Worm (Caenorhabditis elegans) whole organism, L1 larva: ENCODE measurements around the gene nspc-20.

Experiments
- C04F5.9 ChIP-seq: sonication (generic microtip); optimal IDR thresholded peaks from 2 replicates; lab custom pipeline; 2016; ENCODE audit warnings: missing genetic modification characterization, missing compliant biosample characterization
- C16A3.4 ChIP-seq: fragments of 150-350 bp; optimal IDR thresholded peaks from 2 replicates; lab custom pipeline; 2014; ENCODE audit warnings: missing biosample characterization, missing genetic modification characterization
- C34B4.2 ChIP-seq: sonication (generic microtip); optimal IDR thresholded peaks from 2 replicates; lab custom pipeline; 2017; ENCODE audit warnings: mild to moderate bottlenecking, missing genetic modification characterization, missing compliant biosample characterization
- F16B12.6 ChIP-seq: fragments of 150-350 bp; optimal IDR thresholded peaks from 2 replicates; lab custom pipeline; 2014; ENCODE audit warnings: missing biosample characterization, missing genetic modification characterization
- Y116A8C.19 ChIP-seq: sonication (generic microtip); optimal IDR thresholded peaks from 2 replicates; lab custom pipeline; 2016; ENCODE audit warnings: missing compliant biosample characterization, missing genetic modification characterization, borderline replicate concordance
- aha-1 ChIP-seq: fragments of 150-350 bp; optimal IDR thresholded peaks from 2 replicates; lab custom pipeline; 2014; ENCODE audit warnings: missing biosample characterization, missing genetic modification characterization
- ama-1 ChIP-seq: fragments of 150-350 bp; optimal IDR thresholded peaks from 2 replicates; lab custom pipeline; 2014
- ceh-8 ChIP-seq: fragments of 200-800 bp; sonication (Bioruptor generic); optimal IDR thresholded peaks from 2 replicates; lab custom pipeline; 2018; ENCODE audit warnings: mild to moderate bottlenecking, missing genetic modification characterization, moderate library complexity, missing compliant biosample characterization
- ceh-82 ChIP-seq, 3 experiments: fragments of 150-350 bp in 1 of 3; sonication (generic microtip) in 2 of 3; optimal IDR thresholded peaks; 2 replicates each; lab custom pipeline; 2014 to 2017; ENCODE audit warnings: missing biosample characterization in 3 of 3, missing genetic modification characterization in 3 of 3
- ceh-90 ChIP-seq: sonication (generic microtip); optimal IDR thresholded peaks from 2 replicates; lab custom pipeline; 2016; ENCODE audit warnings: missing genetic modification characterization, missing compliant biosample characterization
- ces-1 ChIP-seq: fragments of 150-350 bp; optimal IDR thresholded peaks from 2 replicates; lab custom pipeline; 2014; ENCODE audit warnings: missing biosample characterization, missing genetic modification reagents, missing genetic modification characterization
- dpl-1 ChIP-seq, 3 experiments: fragments of 150-350 bp in 2 of 3; sonication (generic microtip) in 1 of 3; optimal IDR thresholded peaks; 2 replicates each; lab custom pipeline; 2014 to 2017; ENCODE audit warnings: missing biosample characterization in 3 of 3, missing genetic modification characterization in 3 of 3, missing genetic modification reagents in 3 of 3
- efl-1 ChIP-seq, 4 experiments: fragments of 150-350 bp; optimal IDR thresholded peaks in 3 of 4; peaks in 1 of 4; 1 replicate in 1 of 4; 2 replicates in 3 of 4; lab custom pipeline; 2014; ENCODE audit warnings: missing biosample characterization in 2 of 4, missing genetic modification characterization in 2 of 4, missing genetic modification reagents in 2 of 4
- egl-13 ChIP-seq: sonication (generic microtip); optimal IDR thresholded peaks from 2 replicates; lab custom pipeline; 2016; ENCODE audit warnings: missing genotype, missing genetic modification reagents, missing genetic modification characterization, missing compliant biosample characterization
- egl-27 ChIP-seq, 2 experiments: fragments of 150-350 bp in 1 of 2; sonication (generic microtip); optimal IDR thresholded peaks; 3 replicates each; lab custom pipeline; 2017 to 2018; ENCODE audit warnings: missing biosample characterization in 2 of 2, missing genetic modification characterization in 2 of 2, missing genetic modification reagents in 2 of 2
- fkh-10 ChIP-seq: sonication (generic microtip); optimal IDR thresholded peaks from 2 replicates; lab custom pipeline; 2017; ENCODE audit warnings: missing biosample characterization, missing genetic modification reagents, missing genetic modification characterization
- fkh-4 ChIP-seq: sonication (generic microtip); optimal IDR thresholded peaks from 2 replicates; lab custom pipeline; 2016; ENCODE audit warnings: missing compliant biosample characterization, missing genetic modification characterization, borderline replicate concordance
- grh-1 ChIP-seq: fragments of 200-800 bp; sonication (Bioruptor generic); IDR thresholded peaks from 2 replicates; pipeline ENCODE4 v1.3.6; 2022; ENCODE audit warnings: missing genetic modification reagents, missing genetic modification characterization, missing compliant biosample characterization
- hlh-17 ChIP-seq: fragments of 200-800 bp; sonication (Bioruptor generic); optimal IDR thresholded peaks from 2 replicates; lab custom pipeline; 2018; ENCODE audit warnings: missing genetic modification characterization, mild to moderate bottlenecking, missing compliant biosample characterization, moderate library complexity, borderline replicate concordance
- hlh-4 ChIP-seq: sonication (generic microtip); optimal IDR thresholded peaks from 2 replicates; lab custom pipeline; 2016; ENCODE audit warnings: mild to moderate bottlenecking, missing genetic modification characterization, missing compliant biosample characterization
- hpl-2 ChIP-seq: fragments of 150-350 bp; optimal IDR thresholded peaks from 2 replicates; lab custom pipeline; 2014; ENCODE audit warnings: missing biosample characterization, missing genetic modification reagents, missing genetic modification characterization
- irx-1 ChIP-seq: sonication (generic microtip); optimal IDR thresholded peaks from 2 replicates; lab custom pipeline; 2016; ENCODE audit warnings: missing genetic modification characterization, missing compliant biosample characterization
- jun-1 ChIP-seq: fragments of 150-350 bp; optimal IDR thresholded peaks from 2 replicates; lab custom pipeline; 2014; ENCODE audit warnings: missing biosample characterization, missing genetic modification reagents, missing genetic modification characterization
- lin-14 ChIP-seq: fragments of 200-800 bp; sonication (Bioruptor generic); optimal IDR thresholded peaks from 2 replicates; lab custom pipeline; 2018; ENCODE audit warnings: mild to moderate bottlenecking, missing genetic modification characterization, moderate library complexity, missing compliant biosample characterization
- lir-3 ChIP-seq: sonication (generic microtip); optimal IDR thresholded peaks from 2 replicates; lab custom pipeline; 2016; ENCODE audit warnings: mild to moderate bottlenecking, missing genetic modification characterization, moderate library complexity, missing compliant biosample characterization; ENCODE audit not compliant: poor library complexity
- lsy-2 ChIP-seq, 2 experiments: fragments of 150-350 bp; optimal IDR thresholded peaks; 2 replicates each; lab custom pipeline; 2014; ENCODE audit warnings: missing biosample characterization in 2 of 2, missing genetic modification characterization in 2 of 2
- mef-2 ChIP-seq: fragments of 150-350 bp; optimal IDR thresholded peaks from 2 replicates; lab custom pipeline; 2014; ENCODE audit warnings: missing biosample characterization, missing genetic modification characterization
- mep-1 ChIP-seq: fragments of 150-350 bp; optimal IDR thresholded peaks from 2 replicates; lab custom pipeline; 2014; ENCODE audit warnings: missing biosample characterization, missing genetic modification characterization
- nhr-11 ChIP-seq: fragments of 150-350 bp; optimal IDR thresholded peaks from 2 replicates; lab custom pipeline; 2014; ENCODE audit warnings: missing biosample characterization, missing genetic modification characterization
- nhr-12 ChIP-seq: sonication (generic microtip); optimal IDR thresholded peaks from 2 replicates; lab custom pipeline; 2017; ENCODE audit warnings: missing biosample characterization, missing genetic modification characterization
- nhr-19 ChIP-seq: fragments of 200-800 bp; sonication (Bioruptor generic); conservative IDR thresholded peaks from 2 replicates; pipeline ENCODE4 v1.3.6; 2022; ENCODE audit warnings: missing genetic modification characterization, missing compliant biosample characterization
- nhr-237 ChIP-seq: fragments of 150-350 bp; optimal IDR thresholded peaks from 2 replicates; lab custom pipeline; 2014; ENCODE audit warnings: missing biosample characterization, missing genetic modification characterization
- nhr-28 ChIP-seq: fragments of 150-350 bp; optimal IDR thresholded peaks from 2 replicates; lab custom pipeline; 2014; ENCODE audit warnings: missing biosample characterization, missing genetic modification characterization
- nhr-47 ChIP-seq: sonication (generic microtip); optimal IDR thresholded peaks from 2 replicates; lab custom pipeline; 2016; ENCODE audit warnings: mild to moderate bottlenecking, missing genetic modification characterization, moderate library complexity, missing compliant biosample characterization
- nhr-71 ChIP-seq: sonication (generic microtip); optimal IDR thresholded peaks from 2 replicates; lab custom pipeline; 2016; ENCODE audit warnings: mild to moderate bottlenecking, missing genetic modification characterization, moderate library complexity, missing compliant biosample characterization
- nhr-76 ChIP-seq: sonication (generic microtip); optimal IDR thresholded peaks from 2 replicates; lab custom pipeline; 2017; ENCODE audit warnings: missing biosample characterization, missing genetic modification characterization
- nhr-84 ChIP-seq: sonication (generic microtip); optimal IDR thresholded peaks from 2 replicates; lab custom pipeline; 2017; ENCODE audit warnings: missing biosample characterization, missing genetic modification characterization
- pax-3 ChIP-seq: fragments of 200-800 bp; sonication (Bioruptor generic); optimal IDR thresholded peaks from 2 replicates; lab custom pipeline; 2018; ENCODE audit warnings: mild to moderate bottlenecking, missing genetic modification characterization, moderate library complexity, missing compliant biosample characterization
- pqm-1 ChIP-seq: sonication (generic microtip); optimal IDR thresholded peaks from 3 replicates; lab custom pipeline; 2017; ENCODE audit warnings: missing biosample characterization, missing genetic modification characterization
- rnt-1 ChIP-seq: sonication (generic microtip); optimal IDR thresholded peaks from 2 replicates; lab custom pipeline; 2016; ENCODE audit warnings: mild to moderate bottlenecking, missing genetic modification characterization, moderate library complexity, missing compliant biosample characterization
- snu-23 ChIP-seq: sonication (generic microtip); optimal IDR thresholded peaks from 2 replicates; lab custom pipeline; 2016; ENCODE audit warnings: missing genetic modification characterization, missing compliant biosample characterization
- sox-4 ChIP-seq: sonication (generic microtip); optimal IDR thresholded peaks from 2 replicates; lab custom pipeline; 2016; ENCODE audit warnings: missing genetic modification characterization, missing compliant biosample characterization
- swsn-7 ChIP-seq: sonication (generic microtip); optimal IDR thresholded peaks from 2 replicates; lab custom pipeline; 2016; ENCODE audit warnings: missing genetic modification characterization, missing compliant biosample characterization
- tlp-1 ChIP-seq: fragments of 150-350 bp; optimal IDR thresholded peaks from 2 replicates; lab custom pipeline; 2014; ENCODE audit warnings: missing biosample characterization, missing genetic modification characterization
- unc-86 ChIP-seq: sonication (generic microtip); optimal IDR thresholded peaks from 2 replicates; lab custom pipeline; 2016; ENCODE audit warnings: missing genetic modification characterization, missing compliant biosample characterization
- vab-15 ChIP-seq: sonication (generic microtip); optimal IDR thresholded peaks from 2 replicates; lab custom pipeline; 2017; ENCODE audit warnings: missing genotype, mild to moderate bottlenecking, missing genetic modification characterization, missing compliant biosample characterization
- zip-4 ChIP-seq: fragments of 200-800 bp; sonication (Bioruptor generic); optimal IDR thresholded peaks from 2 replicates; lab custom pipeline; 2018; ENCODE audit warnings: mild to moderate bottlenecking, missing genetic modification characterization, moderate library complexity, missing compliant biosample characterization

nspc-20 gene

ce11 chrX:14507992-14508391, 22.0 kb downstream of the nspc-20 start (continued):
- TF ChIP-seq egl-13 (tag; lab: Kevin White, UChicago) (no peak), mef-2 (tag; lab: Kevin White, UChicago) (no peak), Y116A8C.19 (tag; lab: Kevin White, UChicago) (no peak), pax-3 (no peak), zip-4 (no peak), grh-1 (GFP tag; lab: Robert Waterston, UW) (peak; percentile 94), nhr-19 (GFP tag; lab: Robert Waterston, UW) (peak; percentile 55), hpl-2 (no peak), aha-1 (tag; lab: Kevin White, UChicago) (no peak), nhr-76 (no peak), tlp-1 (tag; lab: Kevin White, UChicago) (no peak), rnt-1 (tag; lab: Kevin White, UChicago) (peak; percentile 1), nhr-47 (tag; lab: Kevin White, UChicago) (peak; percentile 48), hlh-4 (no peak), nhr-71 (peak; percentile 74), sox-4 (tag; lab: Kevin White, UChicago) (no peak), lsy-2 (tag; optimal IDR thresholded peaks at IDR 0.05; lab: Kevin White, UChicago) (peak in 1 of 2 experiments; percentile 24), vab-15 (tag; lab: Kevin White, UChicago) (no peak), fkh-10 (GFP tag; lab: Kevin White, UChicago) (no peak), nhr-11 (tag; lab: Kevin White, UChicago) (no peak), ceh-8 (GFP tag; lab: Kevin White, UChicago) (no peak), egl-27 (tag; optimal IDR thresholded peaks at IDR 0.05; lab: Kevin White, UChicago) (no peak), ama-1 (lab: Kevin White, UChicago) (no peak), C16A3.4 (tag; lab: Kevin White, UChicago) (no peak), swsn-7 (tag; lab: Kevin White, UChicago) (no peak), nhr-84 (tag; lab: Kevin White, UChicago) (no peak), lin-14 (peak; percentile 86), hlh-17 (GFP tag; lab: Kevin White, UChicago) (no peak), fkh-4 (tag; lab: Kevin White, UChicago) (no peak), pqm-1 (tag; lab: Kevin White, UChicago) (no peak), C34B4.2 (no peak), snu-23 (GFP tag; lab: Kevin White, UChicago) (peak; percentile 65), nhr-237 (tag; lab: Kevin White, UChicago) (no peak), nhr-12 (tag; lab: Kevin White, UChicago) (no peak), jun-1 (tag; lab: Kevin White, UChicago) (no peak), nhr-28 (no peak), mep-1 (tag; lab: Kevin White, UChicago) (peak; percentile 59), dpl-1 (GFP tag; optimal IDR thresholded peaks at IDR 0.05; lab: Kevin White, UChicago) (no peak), irx-1 (tag; lab: Kevin White, UChicago) (no peak), efl-1 (optimal IDR thresholded peaks at IDR 0.05; lab: Kevin White, UChicago) (no peak), efl-1 (GFP tag; optimal IDR thresholded peaks at IDR 0.05 in 1 of 2; lab: Kevin White, UChicago) (peak in 1 of 2 experiments; percentile 28), ceh-82 (tag; optimal IDR thresholded peaks at IDR 0.05; lab: Kevin White, UChicago) (no peak), lir-3 (no peak), unc-86 (tag; lab: Kevin White, UChicago) (no peak), C04F5.9 (tag; lab: Kevin White, UChicago) (no peak), ceh-90 (tag; lab: Kevin White, UChicago) (no peak), F16B12.6 (tag; lab: Kevin White, UChicago) (no peak), ces-1 (GFP tag; lab: Kevin White, UChicago) (no peak)
